Fruit fly (Drosophila melanogaster): ENCODE data around the gene Kap-alpha3.

Kap-alpha3 gene

dm6 chr3R:9613124-9613523, 35.6 kb upstream of the Kap-alpha3 start (continued):
- TF ChIP-seq sisA (GFP tag; IDR thresholded peaks at IDR 0.05) (no peak; the same call in 1 of the 2 replicates), CG9727 (GFP tag; optimal IDR thresholded peaks at IDR 0.05) (peak; percentile 55), Myb (GFP tag; optimal IDR thresholded peaks at IDR 0.05) (peak; percentile 30), CG12391 (tag; optimal IDR thresholded peaks at IDR 0.05) (peak; percentile 64), CG4282 (GFP tag; optimal IDR thresholded peaks at IDR 0.05) (no peak), crol (GFP tag; IDR thresholded peaks at IDR 0.05) (no peak), CG16813 (GFP tag; IDR thresholded peaks at IDR 0.05; ENCODE audit: partially characterized antibody) (no peak), esg (GFP tag; conservative IDR thresholded peaks at IDR 0.05) (peak; percentile 57), Oli (tag; optimal IDR thresholded peaks at IDR 0.05) (peak; percentile 63), grau (tag; optimal IDR thresholded peaks at IDR 0.05) (peak; percentile 40), CG17186 (GFP tag; optimal IDR thresholded peaks at IDR 0.05) (no peak), CG6765 (GFP tag; optimal IDR thresholded peaks at IDR 0.05) (no peak), CG11723 (GFP tag; optimal IDR thresholded peaks at IDR 0.05) (peak; percentile 13), stc (GFP tag; IDR thresholded peaks at IDR 0.05) (peak; percentile 51; the same call in 1 of the 2 replicates), Fer3 (tag; optimal IDR thresholded peaks at IDR 0.05) (peak; percentile 62), CG11456 (GFP tag; IDR thresholded peaks at IDR 0.05) (no peak; the same call in 2 of the 3 replicates), ro (GFP tag; IDR thresholded peaks at IDR 0.05) (no peak), sr (GFP tag; IDR thresholded peaks at IDR 0.05) (no peak; the same call in 2 of the 3 replicates), dan (GFP tag; IDR thresholded peaks at IDR 0.05) (no peak), da (GFP tag; optimal IDR thresholded peaks at IDR 0.05) (no peak), otp (GFP tag; IDR thresholded peaks at IDR 0.05) (peak; percentile 64; the same call in 2 of the 3 replicates), CG1602 (GFP tag; optimal IDR thresholded peaks at IDR 0.05) (peak; percentile 28), ken (GFP tag; IDR thresholded peaks at IDR 0.05) (0 out of 3 replicates have a peak, but pooled peaks have one; percentile 5), CG10274 (GFP tag; optimal IDR thresholded peaks at IDR 0.05) (peak; percentile 14), pros (GFP tag; optimal IDR thresholded peaks at IDR 0.05) (no peak), tna (GFP tag; IDR thresholded peaks at IDR 0.05; ENCODE audit: partially characterized antibody) (no peak), maf-S (GFP tag; optimal IDR thresholded peaks at IDR 0.05) (peak; percentile 33), CG16779 (GFP tag; IDR thresholded peaks at IDR 0.05) (no peak), schlank (tag; optimal IDR thresholded peaks at IDR 0.05) (peak; percentile 7), gt (GFP tag; IDR thresholded peaks at IDR 0.05) (no peak), CG16815 (GFP tag; optimal IDR thresholded peaks at IDR 0.05) (no peak), shn (GFP tag; optimal IDR thresholded peaks at IDR 0.05) (no peak), CG16863 (GFP tag; optimal IDR thresholded peaks at IDR 0.05) (peak; percentile 36), Dfd (GFP tag; optimal IDR thresholded peaks at IDR 0.05) (no peak), Dad (GFP tag; optimal IDR thresholded peaks at IDR 0.05) (peak; percentile 59), lmd (GFP tag; IDR thresholded peaks at IDR 0.05) (peak; percentile 61), hth (optimal IDR thresholded peaks at IDR 0.05) (no peak), Opbp (GFP tag; IDR thresholded peaks at IDR 0.05; ENCODE audit: partially characterized antibody) (no peak), Doc3 (GFP tag; IDR thresholded peaks at IDR 0.05; ENCODE audit: partially characterized antibody) (no peak), CG31388 (GFP tag; optimal IDR thresholded peaks at IDR 0.05) (peak; percentile 13), chn (GFP tag; optimal IDR thresholded peaks at IDR 0.05) (no peak), Kr (GFP tag; optimal IDR thresholded peaks at IDR 0.05) (no peak), CG6254 (GFP tag; optimal IDR thresholded peaks at IDR 0.05) (peak; percentile 30), CG8388 (GFP tag; optimal IDR thresholded peaks at IDR 0.05) (peak; percentile 32), Chrac-16 (GFP tag; optimal IDR thresholded peaks at IDR 0.05) (peak; percentile 47), ara (GFP tag; IDR thresholded peaks at IDR 0.05) (no peak), Hmr (GFP tag; optimal IDR thresholded peaks at IDR 0.05) (peak; percentile 58), Max (GFP tag; optimal IDR thresholded peaks at IDR 0.05) (peak; percentile 46), CG2202 (tag; optimal IDR thresholded peaks at IDR 0.05) (no peak), Dip3 (GFP tag; optimal IDR thresholded peaks at IDR 0.05) (peak; percentile 31), CG34376 (GFP tag; optimal IDR thresholded peaks at IDR 0.05) (no peak), CG7928 (GFP tag; optimal IDR thresholded peaks at IDR 0.05) (peak; percentile 12)

Data from whole organism, embryonic.